Fruit fly (Drosophila melanogaster) whole organism, pupa: Measurements from ENCODE around the gene CG15914.

ENCODE experiments used
- CG10348 ChIP-seq: fragments of 200-800 bp; sonication (Bioruptor generic); IDR thresholded peaks from 2 replicates; pipeline ENCODE4 v1.3.6; 2022; ENCODE audit warnings: missing biosample characterization, missing genetic modification characterization
- CG12605 ChIP-seq: fragments of 200-800 bp; sonication (Bioruptor generic); IDR thresholded peaks from 2 replicates; pipeline ENCODE4 v1.3.6; 2022; ENCODE audit warnings: missing biosample characterization, missing genetic modification characterization
- CG13204 ChIP-seq: fragments of 200-800 bp; sonication (Bioruptor generic); optimal IDR thresholded peaks from 2 replicates; lab custom pipeline; 2018; ENCODE audit warnings: missing biosample characterization, mild to moderate bottlenecking, missing genetic modification characterization, moderate library complexity
- CG14655 ChIP-seq: fragments of 200-800 bp; sonication (Bioruptor generic); optimal IDR thresholded peaks from 3 replicates; lab custom pipeline; 2017; ENCODE audit warnings: mild to moderate bottlenecking, missing biosample characterization, missing genetic modification reagents, missing genetic modification characterization
- CG15710 ChIP-seq: fragments of 200-800 bp; sonication (Bioruptor generic); optimal IDR thresholded peaks from 2 replicates; lab custom pipeline; 2018; ENCODE audit warnings: missing biosample characterization, mild to moderate bottlenecking, missing genetic modification characterization, moderate library complexity
- CG17806 ChIP-seq: fragments of 200-800 bp; sonication (Bioruptor generic); optimal IDR thresholded peaks from 2 replicates; lab custom pipeline; 2018; ENCODE audit warnings: missing biosample characterization, mild to moderate bottlenecking, missing genetic modification characterization, moderate library complexity
- CG32121 ChIP-seq: fragments of 200-800 bp; sonication (Bioruptor generic); IDR thresholded peaks from 2 replicates; pipeline ENCODE4 v1.3.6; 2022; ENCODE audit warnings: missing biosample characterization, missing genetic modification characterization
- CG34367 ChIP-seq: fragments of 200-800 bp; sonication (Bioruptor generic); optimal IDR thresholded peaks from 2 replicates; lab custom pipeline; 2018; ENCODE audit warnings: missing biosample characterization, mild to moderate bottlenecking, missing genetic modification characterization
- CG4496 ChIP-seq: fragments of 200-800 bp; sonication (Bioruptor generic); IDR thresholded peaks from 3 replicates; pipeline ENCODE4 v1.3.6; 2022; ENCODE audit warnings: missing biosample characterization, missing genetic modification characterization
- CG8159 ChIP-seq: fragments of 200-800 bp; sonication (Bioruptor generic); optimal IDR thresholded peaks from 3 replicates; lab custom pipeline; 2018; ENCODE audit warnings: missing biosample characterization, mild to moderate bottlenecking, missing genetic modification characterization, moderate library complexity
- CG8301 ChIP-seq: fragments of 200-800 bp; sonication (Bioruptor generic); optimal IDR thresholded peaks from 2 replicates; lab custom pipeline; 2018; ENCODE audit warnings: missing biosample characterization, mild to moderate bottlenecking, missing genetic modification characterization
- CG9948 ChIP-seq: fragments of 200-800 bp; sonication (Bioruptor generic); optimal IDR thresholded peaks from 2 replicates; lab custom pipeline; 2018; ENCODE audit warnings: missing biosample characterization, mild to moderate bottlenecking, missing genetic modification characterization, moderate library complexity
- D1 ChIP-seq: fragments of 200-800 bp; sonication (Bioruptor generic); optimal IDR thresholded peaks from 2 replicates; lab custom pipeline; 2018; ENCODE audit warnings: missing biosample characterization, mild to moderate bottlenecking, missing genetic modification characterization, moderate library complexity
- EcR ChIP-seq: fragments of 200-800 bp; sonication (Bioruptor generic); optimal IDR thresholded peaks from 3 replicates; lab custom pipeline; 2019; ENCODE audit warnings: missing biosample characterization, missing genetic modification characterization, mild to moderate bottlenecking, moderate library complexity, missing genetic modification reagents
- Ets98B ChIP-seq: fragments of 200-800 bp; sonication (Bioruptor generic); IDR thresholded peaks from 2 replicates; pipeline ENCODE4 v1.3.6; 2022; ENCODE audit warnings: missing biosample characterization, missing genetic modification characterization
- Pif1A ChIP-seq: fragments of 200-800 bp; sonication (Bioruptor generic); optimal IDR thresholded peaks from 3 replicates; lab custom pipeline; 2016; ENCODE audit warnings: missing biosample characterization, missing genetic modification characterization
- Pif1B ChIP-seq: fragments of 200-800 bp; sonication (Bioruptor generic); optimal IDR thresholded peaks from 3 replicates; lab custom pipeline; 2016; ENCODE audit warnings: missing biosample characterization, missing genetic modification characterization
- Snoo ChIP-seq: fragments of 200-800 bp; sonication (Bioruptor generic); optimal IDR thresholded peaks from 3 replicates; lab custom pipeline; 2017; ENCODE audit warnings: missing biosample characterization, mild to moderate bottlenecking, missing genetic modification characterization, inconsistent platforms
- fd96Ca ChIP-seq: fragments of 200-800 bp; sonication (Bioruptor generic); IDR thresholded peaks from 3 replicates; pipeline ENCODE4 v1.3.6; 2022; ENCODE audit warnings: missing biosample characterization, missing genetic modification characterization
- gl ChIP-seq: fragments of 200-800 bp; sonication (Bioruptor generic); optimal IDR thresholded peaks from 2 replicates; lab custom pipeline; 2018; ENCODE audit warnings: missing biosample characterization, mild to moderate bottlenecking, missing genetic modification characterization
- rn ChIP-seq: fragments of 200-800 bp; sonication (Bioruptor generic); IDR thresholded peaks from 2 replicates; pipeline ENCODE4 v1.3.6; 2022; ENCODE audit warnings: missing biosample characterization, missing genetic modification characterization

CG15914 gene

DNA sequence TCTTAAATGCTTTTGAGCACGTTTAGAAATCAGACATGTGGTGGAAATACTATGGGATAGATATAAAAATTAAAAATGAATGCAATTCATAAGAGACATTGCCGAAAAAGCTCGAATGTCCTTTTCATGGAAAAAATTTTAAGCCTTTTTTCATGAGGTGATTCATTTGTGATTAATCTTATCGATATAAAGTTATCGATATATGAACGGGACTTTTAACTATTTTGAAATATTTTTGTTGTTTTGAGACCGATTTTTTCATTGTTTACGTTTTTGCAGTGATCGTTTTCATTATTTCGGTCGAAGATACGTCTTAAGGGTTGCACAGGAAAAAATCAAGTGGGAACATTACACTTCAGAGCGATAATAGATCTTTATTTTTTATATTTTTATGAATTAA is 6.2 kb downstream of the CG15914 start, which contains the start of gene AlkB:
TSS of gene AlkB (minus strand) at position 101 of the 400 bp plus-strand sequence.
- TF ChIP-seq gl (tag; lab: Kevin White, UChicago), result no peak
- TF ChIP-seq Snoo (tag; lab: Kevin White, UChicago), result no peak
- TF ChIP-seq CG9948, result no peak
- no peak for TF ChIP-seq CG10348 (GFP tag; lab: Robert Waterston, UW)
- TF ChIP-seq CG4496 (GFP tag; lab: Robert Waterston, UW), result no peak
- TF ChIP-seq Pif1B (GFP tag; lab: Kevin White, UChicago), result no peak
- TF ChIP-seq Pif1A, result no peak
- TF ChIP-seq CG17806 (tag; lab: Kevin White, UChicago), result no peak
- no peak for TF ChIP-seq CG12605
- TF ChIP-seq rn (GFP tag; lab: Robert Waterston, UW), result no peak
- no peak for TF ChIP-seq CG8159 (tag; lab: Kevin White, UChicago)
- no peak for TF ChIP-seq CG15710 (tag; lab: Kevin White, UChicago)
- no peak for TF ChIP-seq fd96Ca (GFP tag; lab: Robert Waterston, UW)
- TF ChIP-seq EcR (GFP tag; lab: Kevin White, UChicago), result no peak

DNA sequence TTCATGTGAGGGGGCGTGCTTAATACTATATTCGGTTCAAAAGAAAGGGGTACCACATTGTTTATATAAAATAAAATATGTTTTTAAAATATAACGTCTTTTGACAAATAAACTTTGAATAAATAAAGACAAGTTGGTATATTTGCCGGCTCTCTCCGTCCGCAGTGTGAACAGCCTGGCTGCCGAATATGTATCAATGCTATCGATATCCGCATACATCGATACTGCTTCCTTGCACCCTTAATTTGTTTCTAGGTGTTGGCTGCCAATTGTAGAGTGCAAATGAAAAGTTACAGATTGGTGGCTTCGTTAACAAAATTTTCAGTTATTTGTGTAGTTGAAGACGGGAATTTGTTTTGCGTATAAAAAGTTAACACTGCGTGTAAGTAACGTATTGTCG is 6.6 kb downstream of the CG15914 start, which contains the start of gene Gbeta13F:
TSS of gene Gbeta13F (plus strand) at position 247 of the 400 bp plus-strand sequence.
- TF ChIP-seq CG8301 (tag; lab: Kevin White, UChicago), result no peak
- TF ChIP-seq CG8159 (tag; lab: Kevin White, UChicago), result no peak
- TF ChIP-seq CG4496 (GFP tag; lab: Robert Waterston, UW), result peak; percentile 33; the same call in 2 of the 3 replicates
- TF ChIP-seq, all 21 proteins: peak for 1

DNA sequence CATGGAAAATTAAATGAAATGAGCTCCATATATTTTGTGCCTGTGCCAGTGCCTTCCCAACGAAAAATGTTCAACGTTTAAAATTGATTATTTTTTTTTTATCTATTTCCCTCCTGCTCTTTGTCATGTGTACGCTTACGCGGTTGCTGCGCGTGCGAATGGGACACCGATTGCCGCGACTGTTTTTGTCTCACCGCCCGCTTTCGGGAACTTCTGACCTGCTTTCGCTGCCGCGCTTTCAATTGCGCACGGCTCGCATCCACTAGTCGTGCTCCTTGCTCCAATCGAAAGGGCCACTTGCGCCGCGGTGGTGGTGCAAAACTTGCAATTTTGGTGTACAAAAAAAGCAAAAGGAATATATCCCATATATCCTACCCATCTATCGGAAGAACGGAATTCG is 7.3 kb downstream of the CG15914 start:
- TF ChIP-seq CG32121 (peak; percentile 76), CG10348 (GFP tag; lab: Robert Waterston, UW) (no peak), CG17806 (tag; lab: Kevin White, UChicago) (peak; percentile 27), CG13204 (GFP tag; lab: Kevin White, UChicago) (peak; percentile 59), CG4496 (GFP tag; lab: Robert Waterston, UW) (peak; percentile 84), gl (tag; lab: Kevin White, UChicago) (peak; percentile 49), CG15710 (tag; lab: Kevin White, UChicago) (peak; percentile 58), CG8159 (tag; lab: Kevin White, UChicago) (peak; percentile 52), CG34367 (peak; percentile 60), CG14655 (GFP tag; lab: Kevin White, UChicago) (peak; percentile 63), rn (GFP tag; lab: Robert Waterston, UW) (0 out of 2 replicates have a peak, but pooled peaks have one; percentile 42), fd96Ca (GFP tag; lab: Robert Waterston, UW) (no peak), EcR (GFP tag; lab: Kevin White, UChicago) (peak; percentile 45), Snoo (tag; lab: Kevin White, UChicago) (peak; percentile 28), Pif1A (peak; percentile 51), Pif1B (GFP tag; lab: Kevin White, UChicago) (peak; percentile 64), D1 (tag; lab: Kevin White, UChicago) (no peak), Ets98B (GFP tag; lab: Robert Waterston, UW) (peak; percentile 75), CG12605 (peak; percentile 31; the same call in 1 of the 2 replicates), CG8301 (tag; lab: Kevin White, UChicago) (peak; percentile 24), CG9948 (peak; percentile 24)

DNA sequence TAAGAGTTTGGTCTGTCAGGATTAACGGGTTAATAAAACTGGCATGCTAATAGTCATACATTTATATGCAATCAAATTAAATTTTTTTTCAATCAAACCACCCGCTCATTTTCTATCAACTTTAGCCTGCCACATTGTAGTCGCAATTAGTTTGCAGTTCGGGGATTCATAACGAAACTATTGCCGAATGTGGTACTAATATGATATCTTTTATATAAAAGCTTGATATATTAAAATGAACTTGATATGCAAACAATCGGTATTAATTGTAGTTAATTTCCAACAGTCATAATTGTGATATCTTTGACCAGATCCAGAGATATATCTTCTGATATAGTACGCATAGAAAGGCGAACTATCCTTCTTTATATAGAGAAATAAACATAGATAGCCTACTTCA is 12.8 kb downstream of the CG15914 start:
- TF ChIP-seq CG15710 (tag; lab: Kevin White, UChicago) (no peak), D1 (tag; lab: Kevin White, UChicago) (no peak), EcR (GFP tag; lab: Kevin White, UChicago) (no peak), CG8159 (tag; lab: Kevin White, UChicago) (no peak), CG34367 (no peak), CG14655 (GFP tag; lab: Kevin White, UChicago) (no peak), rn (GFP tag; lab: Robert Waterston, UW) (no peak), CG9948 (no peak), CG8301 (tag; lab: Kevin White, UChicago) (no peak), CG4496 (GFP tag; lab: Robert Waterston, UW) (no peak), Snoo (tag; lab: Kevin White, UChicago) (no peak), fd96Ca (GFP tag; lab: Robert Waterston, UW) (no peak), Pif1A (no peak), Pif1B (GFP tag; lab: Kevin White, UChicago) (no peak), CG13204 (GFP tag; lab: Kevin White, UChicago) (no peak), gl (tag; lab: Kevin White, UChicago) (no peak), Ets98B (GFP tag; lab: Robert Waterston, UW) (no peak)

DNA sequence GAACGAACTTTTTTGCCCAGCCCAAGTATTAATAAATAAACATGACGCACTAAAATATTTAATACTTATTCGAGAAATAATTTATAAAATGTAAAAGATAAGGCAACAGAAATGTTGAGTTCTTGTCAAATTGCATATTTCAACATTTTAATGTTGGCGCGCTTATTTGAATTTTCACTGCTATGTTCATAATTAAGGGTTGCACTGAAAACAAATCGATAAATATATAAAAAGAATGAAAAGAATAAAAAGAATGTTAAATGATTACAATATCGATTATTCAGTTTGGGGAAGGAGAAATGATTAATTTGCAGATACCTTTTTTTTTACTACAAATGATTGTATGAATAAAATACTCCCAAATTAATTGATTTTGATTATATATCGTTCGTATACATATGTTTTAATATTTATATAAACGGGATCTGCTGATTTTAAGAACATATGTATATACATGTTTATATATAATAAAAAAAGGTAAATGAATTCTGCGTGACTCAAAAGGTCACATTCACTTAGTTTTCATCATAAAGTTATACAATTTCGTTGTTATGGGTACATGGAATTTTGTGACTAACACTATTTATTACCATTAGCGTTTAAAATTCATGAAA is 13.7 kb downstream of the CG15914 start:
- TF ChIP-seq CG17806 (tag; lab: Kevin White, UChicago), result no peak
- no peak for TF ChIP-seq CG14655 (GFP tag; lab: Kevin White, UChicago)
- TF ChIP-seq CG10348 (GFP tag; lab: Robert Waterston, UW), result no peak
- TF ChIP-seq EcR (GFP tag; lab: Kevin White, UChicago), result no peak
- no peak for TF ChIP-seq fd96Ca (GFP tag; lab: Robert Waterston, UW)
- no peak for TF ChIP-seq CG9948
- no peak for TF ChIP-seq rn (GFP tag; lab: Robert Waterston, UW)
- TF ChIP-seq D1 (tag; lab: Kevin White, UChicago), result no peak
- TF ChIP-seq CG12605, result no peak
- TF ChIP-seq Snoo (tag; lab: Kevin White, UChicago), result no peak
- no peak for TF ChIP-seq CG8159 (tag; lab: Kevin White, UChicago)
- TF ChIP-seq CG32121, result no peak
- no peak for TF ChIP-seq Pif1A
- no peak for TF ChIP-seq CG34367
